Fruit fly (Drosophila melanogaster): ENCODE measurements around the gene CG32988.
A peak's percentile ranks its signal among the peaks of the same experiment; 100 is the strongest.

The CG32988 gene

dm6 chr2L:8888720-8889119 lies 24.1 kb downstream of the CG32988 start (continued):
- TF ChIP-seq repo (GFP tag; optimal IDR thresholded peaks at IDR 0.05) (no peak), CG15479 (GFP tag; optimal IDR thresholded peaks at IDR 0.05) (peak; percentile 22), gem (tag; optimal IDR thresholded peaks at IDR 0.05) (no peak), B-H1 (GFP tag; IDR thresholded peaks at IDR 0.05) (no peak), otp (GFP tag; IDR thresholded peaks at IDR 0.05) (no peak), Med (GFP tag) (peak; percentile 51), knrl (GFP tag; IDR thresholded peaks at IDR 0.05; ENCODE audit: partially characterized antibody) (peak; percentile 52; the same call in 1 of the 3 replicates), zen (tag; optimal IDR thresholded peaks at IDR 0.05) (peak; percentile 18), zfh2 (GFP tag; optimal IDR thresholded peaks at IDR 0.05) (no peak), CG14965 (GFP tag; optimal IDR thresholded peaks at IDR 0.05; ENCODE audit: borderline replicate concordance) (no peak), CG7556 (GFP tag; optimal IDR thresholded peaks at IDR 0.05) (no peak), CG17361 (GFP tag; IDR thresholded peaks at IDR 0.05) (peak; percentile 21; the same call in 1 of the 3 replicates), Ets97D (GFP tag; optimal IDR thresholded peaks at IDR 0.05) (peak; percentile 53), sd (tag; optimal IDR thresholded peaks at IDR 0.05) (peak; percentile 40), ab (GFP tag; optimal IDR thresholded peaks at IDR 0.05) (no peak), sug (tag; optimal IDR thresholded peaks at IDR 0.05) (no peak), Neu2 (GFP tag; optimal IDR thresholded peaks at IDR 0.05; ENCODE audit: borderline replicate concordance) (no peak), CG4730 (GFP tag; IDR thresholded peaks at IDR 0.05) (no peak), Sry-δ (GFP tag; optimal IDR thresholded peaks at IDR 0.05) (peak; percentile 25), croc (GFP tag; conservative IDR thresholded peaks at IDR 0.05) (no peak), CG14441 (GFP tag; IDR thresholded peaks at IDR 0.05) (no peak), CG3163 (GFP tag; optimal IDR thresholded peaks at IDR 0.05) (no peak), Oaz (GFP tag; IDR thresholded peaks at IDR 0.05) (no peak), CG4404 (GFP tag; IDR thresholded peaks at IDR 0.05) (no peak), Tbp (GFP tag; optimal IDR thresholded peaks at IDR 0.05) (no peak), trem (tag; optimal IDR thresholded peaks at IDR 0.05) (peak; percentile 65), CG2712 (tag; optimal IDR thresholded peaks at IDR 0.05) (peak; percentile 34), Lhr (GFP tag; optimal IDR thresholded peaks at IDR 0.05) (peak; percentile 52), CG9215 (GFP tag; IDR thresholded peaks at IDR 0.05) (no peak), jigr1 (GFP tag; IDR thresholded peaks at IDR 0.05) (no peak), nau (GFP tag; optimal IDR thresholded peaks at IDR 0.05) (no peak), dimm (GFP tag; IDR thresholded peaks at IDR 0.05) (no peak), CG1603 (tag; optimal IDR thresholded peaks at IDR 0.05) (peak; percentile 3), CG10366 (GFP tag; IDR thresholded peaks at IDR 0.05) (no peak), CG15269 (tag; optimal IDR thresholded peaks at IDR 0.05) (no peak), CG2116 (GFP tag; optimal IDR thresholded peaks at IDR 0.05) (peak; percentile 91), Rfx (GFP tag; IDR thresholded peaks at IDR 0.05) (no peak), Hey (tag; optimal IDR thresholded peaks at IDR 0.05) (no peak), Stat92E (GFP tag; optimal IDR thresholded peaks at IDR 0.05) (peak in 1 of 3 experiments; percentile 54), zf30C (GFP tag; optimal IDR thresholded peaks at IDR 0.05) (no peak), B-H2 (GFP tag; optimal IDR thresholded peaks at IDR 0.05) (no peak), CG10267 (tag; optimal IDR thresholded peaks at IDR 0.05) (peak; percentile 37), ERR (GFP tag; optimal IDR thresholded peaks at IDR 0.05) (no peak), bab2 (GFP tag; optimal IDR thresholded peaks at IDR 0.05) (no peak), CG4360 (GFP tag; IDR thresholded peaks at IDR 0.05) (no peak), CG3995 (GFP tag; optimal IDR thresholded peaks at IDR 0.05) (no peak), CG34422 (GFP tag; IDR thresholded peaks at IDR 0.05) (no peak), CG12942 (GFP tag; optimal IDR thresholded peaks at IDR 0.05) (no peak), klu (GFP tag; IDR thresholded peaks at IDR 0.05) (no peak), Ets65A (GFP tag) (peak; percentile 78), gce (GFP tag; IDR thresholded peaks at IDR 0.05) (no peak), CG7372 (GFP tag; IDR thresholded peaks at IDR 0.05) (no peak)
